Fruit fly (Drosophila melanogaster) whole organism, embryonic: ENCODE results near the gene trv.

Source experiments
- Ada2b ChIP-seq: fragments of 200-800 bp; sonication (Bioruptor generic); IDR thresholded peaks from 2 replicates; pipeline ENCODE4 v1.3.6; 2022; ENCODE audit warnings: missing biosample characterization, missing genetic modification characterization
- Bgb ChIP-seq: fragments of 200-800 bp; sonication (Bioruptor generic); IDR thresholded peaks from 2 replicates; pipeline ENCODE4 v1.3.6; 2022; ENCODE audit warnings: missing biosample characterization, missing genetic modification characterization; ENCODE audit not compliant: partially characterized antibody
- CG11398 ChIP-seq: fragments of 200-800 bp; sonication (Bioruptor generic); optimal IDR thresholded peaks from 2 replicates; lab custom pipeline; 2016; ENCODE audit warnings: missing biosample characterization, missing genetic modification characterization
- CG11695 ChIP-seq: fragments of 200-800 bp; sonication (Bioruptor generic); IDR thresholded peaks from 3 replicates; pipeline ENCODE4 v1.3.6; 2022; ENCODE audit warnings: missing biosample characterization, missing genetic modification characterization
- CG11696 ChIP-seq: fragments of 200-800 bp; sonication (Bioruptor generic); IDR thresholded peaks from 2 replicates; pipeline ENCODE4 v1.3.6; 2022; ENCODE audit warnings: missing biosample characterization, missing genetic modification characterization
- CG12155 ChIP-seq: fragments of 200-800 bp; sonication (Bioruptor generic); optimal IDR thresholded peaks from 3 replicates; lab custom pipeline; 2016; ENCODE audit warnings: missing biosample characterization, missing genetic modification characterization
- CG13424 ChIP-seq: fragments of 200-800 bp; sonication (Bioruptor generic); optimal IDR thresholded peaks from 2 replicates; lab custom pipeline; 2019; ENCODE audit warnings: missing biosample characterization, mild to moderate bottlenecking, missing genetic modification characterization, moderate library complexity
- CG13624 ChIP-seq: fragments of 200-800 bp; sonication (Bioruptor generic); optimal IDR thresholded peaks from 2 replicates; lab custom pipeline; 2016; ENCODE audit warnings: missing biosample characterization, missing genetic modification characterization
- CG13894 ChIP-seq: fragments of 200-800 bp; sonication (Bioruptor generic); optimal IDR thresholded peaks from 3 replicates; lab custom pipeline; 2018; ENCODE audit warnings: missing biosample characterization, mild to moderate bottlenecking, missing genetic modification characterization, moderate library complexity
- CG14050 ChIP-seq: fragments of 200-800 bp; sonication (Bioruptor generic); IDR thresholded peaks from 3 replicates; pipeline ENCODE4 v1.3.6; 2022; ENCODE audit warnings: missing biosample characterization, missing genetic modification characterization
- CG14860 ChIP-seq: fragments of 200-800 bp; sonication (Bioruptor generic); IDR thresholded peaks from 3 replicates; pipeline ENCODE4 v1.3.6; 2022; ENCODE audit warnings: missing biosample characterization, missing genetic modification characterization; ENCODE audit not compliant: partially characterized antibody
- CG16813 ChIP-seq: fragments of 200-800 bp; sonication (Bioruptor generic); IDR thresholded peaks from 3 replicates; pipeline ENCODE4 v1.3.6; 2022; ENCODE audit warnings: missing biosample characterization, missing genetic modification characterization; ENCODE audit not compliant: partially characterized antibody
- CG17361 ChIP-seq: fragments of 200-800 bp; sonication (Bioruptor generic); IDR thresholded peaks from 3 replicates; pipeline ENCODE4 v1.3.6; 2022; ENCODE audit warnings: missing biosample characterization, missing genetic modification characterization
- CG18764 ChIP-seq: fragments of 200-800 bp; sonication (Bioruptor generic); optimal IDR thresholded peaks from 3 replicates; lab custom pipeline; 2016; ENCODE audit warnings: missing biosample characterization, missing genetic modification characterization
- CG31365 ChIP-seq: fragments of 200-800 bp; sonication (Bioruptor generic); optimal IDR thresholded peaks from 2 replicates; lab custom pipeline; 2018; ENCODE audit warnings: missing biosample characterization, mild to moderate bottlenecking, missing genetic modification characterization
- CG31388 ChIP-seq: fragments of 200-800 bp; sonication (Bioruptor generic); optimal IDR thresholded peaks from 2 replicates; lab custom pipeline; 2016; ENCODE audit warnings: missing biosample characterization, missing genetic modification characterization
- CG4424 ChIP-seq: fragments of 200-800 bp; sonication (Bioruptor generic); optimal IDR thresholded peaks from 3 replicates; lab custom pipeline; 2016; ENCODE audit warnings: missing biosample characterization, missing genetic modification characterization
- CG7786 ChIP-seq: fragments of 200-800 bp; sonication (Bioruptor generic); optimal IDR thresholded peaks from 2 replicates; lab custom pipeline; 2016; ENCODE audit warnings: missing biosample characterization, missing genetic modification characterization
- CG8359 ChIP-seq: fragments of 200-800 bp; sonication (Bioruptor generic); optimal IDR thresholded peaks from 2 replicates; lab custom pipeline; 2017; ENCODE audit warnings: missing biosample characterization, mild to moderate bottlenecking, missing genetic modification characterization, borderline replicate concordance
- CG9727 ChIP-seq: fragments of 200-800 bp; sonication (Bioruptor generic); optimal IDR thresholded peaks from 3 replicates; lab custom pipeline; 2017; ENCODE audit warnings: missing biosample characterization, mild to moderate bottlenecking, missing genetic modification characterization
- CG9932 ChIP-seq: fragments of 200-800 bp; sonication (Bioruptor generic); IDR thresholded peaks from 2 replicates; pipeline ENCODE4 v1.3.6; 2022; ENCODE audit warnings: missing biosample characterization, missing genetic modification characterization
- CHES-1-like ChIP-seq: fragments of 200-800 bp; sonication (Bioruptor generic); optimal IDR thresholded peaks from 2 replicates; lab custom pipeline; 2016; ENCODE audit warnings: missing biosample characterization, missing genetic modification characterization
- D19A ChIP-seq: fragments of 200-800 bp; optimal IDR thresholded peaks from 3 replicates; lab custom pipeline; 2019; ENCODE audit warnings: missing biosample characterization, mild to moderate bottlenecking, missing genetic modification characterization, moderate library complexity
- Dek ChIP-seq: fragments of 200-800 bp; sonication (Bioruptor generic); optimal IDR thresholded peaks from 3 replicates; lab custom pipeline; 2019; ENCODE audit warnings: missing biosample characterization, mild to moderate bottlenecking, missing genetic modification characterization, moderate library complexity
- Dref ChIP-seq: fragments of 200-800 bp; sonication (Bioruptor generic); IDR thresholded peaks from 2 replicates; pipeline ENCODE4 v1.3.6; 2022; ENCODE audit warnings: missing biosample characterization, missing genetic modification characterization
- ERR ChIP-seq: fragments of 200-800 bp; sonication (Bioruptor generic); optimal IDR thresholded peaks from 2 replicates; lab custom pipeline; 2016; ENCODE audit warnings: missing biosample characterization, missing genetic modification characterization
- GATAe ChIP-seq: fragments of 200-800 bp; sonication (Bioruptor generic); conservative IDR thresholded peaks from 2 replicates; pipeline ENCODE4 v1.3.6; 2022; ENCODE audit warnings: missing biosample characterization, missing genetic modification characterization
- HmgZ ChIP-seq: fragments of 200-800 bp; sonication (Bioruptor generic); optimal IDR thresholded peaks from 2 replicates; lab custom pipeline; 2018; ENCODE audit warnings: missing biosample characterization, mild to moderate bottlenecking, missing genetic modification characterization
- Hsf ChIP-seq: fragments of 200-800 bp; sonication (Bioruptor generic); optimal IDR thresholded peaks from 3 replicates; lab custom pipeline; 2016; ENCODE audit warnings: missing biosample characterization, missing genetic modification characterization
- Kr ChIP-seq: fragments of 200-800 bp; sonication (Bioruptor generic); optimal IDR thresholded peaks from 2 replicates; lab custom pipeline; 2017; ENCODE audit warnings: missing biosample characterization, mild to moderate bottlenecking, missing genetic modification characterization
- Lim3 ChIP-seq: fragments of 200-800 bp; sonication (Bioruptor generic); IDR thresholded peaks from 2 replicates; pipeline ENCODE4 v1.3.6; 2022; ENCODE audit warnings: missing biosample characterization, missing genetic modification characterization
- Mrtf ChIP-seq: fragments of 200-800 bp; sonication (Bioruptor generic); IDR thresholded peaks from 3 replicates; pipeline ENCODE4 v1.3.6; 2022; ENCODE audit warnings: missing biosample characterization, missing genetic modification characterization
- Neu2 ChIP-seq: fragments of 200-800 bp; sonication (Bioruptor generic); optimal IDR thresholded peaks from 3 replicates; lab custom pipeline; 2016; ENCODE audit warnings: missing biosample characterization, missing genetic modification characterization, borderline replicate concordance
- Nf-YA ChIP-seq: fragments of 200-800 bp; sonication (Bioruptor generic); IDR thresholded peaks from 2 replicates; pipeline ENCODE4 v1.3.6; 2022; ENCODE audit warnings: missing biosample characterization, missing genetic modification characterization
- Optix ChIP-seq: fragments of 200-800 bp; sonication (Bioruptor generic); IDR thresholded peaks from 3 replicates; pipeline ENCODE4 v1.3.6; 2022; ENCODE audit warnings: missing biosample characterization, missing genetic modification characterization
- Vsx1 ChIP-seq: fragments of 200-800 bp; sonication (Bioruptor generic); optimal IDR thresholded peaks from 2 replicates; lab custom pipeline; 2017; ENCODE audit warnings: missing biosample characterization, mild to moderate bottlenecking, missing genetic modification characterization, missing genetic modification reagents
- Xrp1 ChIP-seq: fragments of 200-800 bp; sonication (Bioruptor generic); IDR thresholded peaks from 2 replicates; pipeline ENCODE4 v1.3.6; 2022; ENCODE audit warnings: missing biosample characterization, missing genetic modification characterization
- cg ChIP-seq: fragments of 200-800 bp; sonication (Bioruptor generic); optimal IDR thresholded peaks from 3 replicates; lab custom pipeline; 2019; ENCODE audit warnings: missing biosample characterization, mild to moderate bottlenecking, missing genetic modification characterization, moderate library complexity
- fru ChIP-seq: fragments of >200 bp; optimal IDR thresholded peaks from 2 replicates; lab custom pipeline; 2017
- gcm ChIP-seq: fragments of 200-800 bp; sonication (Bioruptor generic); optimal IDR thresholded peaks from 2 replicates; lab custom pipeline; 2019; ENCODE audit warnings: missing biosample characterization, mild to moderate bottlenecking, missing genetic modification characterization, moderate library complexity
- ham ChIP-seq: fragments of 200-800 bp; sonication (Bioruptor generic); IDR thresholded peaks from 2 replicates; pipeline ENCODE4 v1.3.6; 2022; ENCODE audit warnings: missing biosample characterization, missing genetic modification characterization
- hb ChIP-seq: fragments of 200-800 bp; sonication (Bioruptor generic); IDR thresholded peaks from 3 replicates; pipeline ENCODE4 v1.3.6; 2022; ENCODE audit warnings: missing biosample characterization, missing genetic modification characterization; ENCODE audit not compliant: partially characterized antibody
- kni ChIP-seq: fragments of 200-800 bp; sonication (Bioruptor generic); optimal IDR thresholded peaks from 3 replicates; lab custom pipeline; 2017; ENCODE audit warnings: mild to moderate bottlenecking, missing biosample characterization, missing genetic modification reagents, missing genetic modification characterization
- luna ChIP-seq: fragments of 200-800 bp; sonication (Bioruptor generic); optimal IDR thresholded peaks from 2 replicates; lab custom pipeline; 2016; ENCODE audit warnings: missing biosample characterization, missing genetic modification characterization
- maf-S ChIP-seq: fragments of 200-800 bp; sonication (Bioruptor generic); optimal IDR thresholded peaks from 2 replicates; lab custom pipeline; 2016; ENCODE audit warnings: missing biosample characterization, missing genetic modification characterization
- nmo ChIP-seq: fragments of 200-800 bp; sonication (Bioruptor generic); optimal IDR thresholded peaks from 2 replicates; lab custom pipeline; 2018; ENCODE audit warnings: missing biosample characterization, mild to moderate bottlenecking, missing genetic modification characterization, moderate library complexity
- otp ChIP-seq: fragments of 200-800 bp; sonication (Bioruptor generic); IDR thresholded peaks from 3 replicates; pipeline ENCODE4, ENCODE4 v1.3.6; 2022; ENCODE audit warnings: missing biosample characterization, missing genetic modification characterization
- pzg ChIP-seq: fragments of 200-800 bp; sonication (Bioruptor generic); optimal IDR thresholded peaks from 3 replicates; lab custom pipeline; 2018; ENCODE audit warnings: missing biosample characterization, mild to moderate bottlenecking, missing genetic modification characterization, moderate library complexity
- ranshi ChIP-seq: fragments of 200-800 bp; sonication (Bioruptor generic); IDR thresholded peaks from 2 replicates; pipeline ENCODE4 v1.3.6; 2022; ENCODE audit warnings: missing biosample characterization, missing genetic modification characterization
- sd ChIP-seq: fragments of 200-800 bp; sonication (Bioruptor generic); optimal IDR thresholded peaks from 3 replicates; lab custom pipeline; 2018; ENCODE audit warnings: missing biosample characterization, mild to moderate bottlenecking, missing genetic modification characterization, moderate library complexity
- slp2 ChIP-seq: fragments of 200-800 bp; sonication (Bioruptor generic); optimal IDR thresholded peaks from 2 replicates; lab custom pipeline; 2016; ENCODE audit warnings: missing biosample characterization, missing genetic modification characterization
- tup ChIP-seq: fragments of 200-800 bp; sonication (Bioruptor generic); optimal IDR thresholded peaks from 2 replicates; lab custom pipeline; 2016; ENCODE audit warnings: missing biosample characterization, mild to moderate bottlenecking, missing genetic modification characterization, moderate library complexity
- zfh2 ChIP-seq: fragments of 200-800 bp; sonication (Bioruptor generic); optimal IDR thresholded peaks from 2 replicates; lab custom pipeline; 2016; ENCODE audit warnings: missing biosample characterization, missing genetic modification characterization

The trv gene

dm6 chr3R:27988189-27988588 lies 38.2 kb upstream of the trv start, which contains the start of gene betaTub97EF (continued):
- no peak for TF ChIP-seq CG16813 (GFP tag; lab: Robert Waterston, UW)
- TF ChIP-seq CG31388 (GFP tag; lab: Kevin White, UChicago) = no peak
- no peak for TF ChIP-seq maf-S (GFP tag; lab: Kevin White, UChicago)
- TF ChIP-seq fru = no peak
- no peak for TF ChIP-seq Lim3 (GFP tag; lab: Robert Waterston, UW)
- TF ChIP-seq CG13424 (tag; lab: Kevin White, UChicago) = no peak
- TF ChIP-seq CG14860 (GFP tag; lab: Robert Waterston, UW) = no peak
- TF ChIP-seq luna (GFP tag; lab: Kevin White, UChicago) = no peak
- peak; percentile 49 for TF ChIP-seq CG9932
- no peak for TF ChIP-seq CG7786 (GFP tag; lab: Kevin White, UChicago)
- TF ChIP-seq Optix (GFP tag; lab: Robert Waterston, UW) = no peak
- TF ChIP-seq CG11398 (GFP tag; lab: Kevin White, UChicago) = no peak
- no peak for TF ChIP-seq ham (GFP tag; lab: Robert Waterston, UW)
- no peak for TF ChIP-seq CG31365 (tag; lab: Kevin White, UChicago)
- no peak for TF ChIP-seq ranshi
- TF ChIP-seq tup = no peak
- TF ChIP-seq sd (tag; lab: Kevin White, UChicago) = peak; percentile 54
- TF ChIP-seq nmo = no peak
- TF ChIP-seq CG17361 (GFP tag; lab: Robert Waterston, UW) = no peak
- no peak for TF ChIP-seq CHES-1-like (GFP tag; lab: Kevin White, UChicago)
- peak; percentile 15; the same call in 1 of the 3 replicates for TF ChIP-seq otp (GFP tag; lab: Robert Waterston, UW)
- no peak for TF ChIP-seq kni (GFP tag; lab: Kevin White, UChicago)
- 0 out of 2 replicates have a peak, but pooled peaks have one; percentile 35 for TF ChIP-seq Bgb (GFP tag; lab: Robert Waterston, UW)
- no peak for TF ChIP-seq gcm
- no peak for TF ChIP-seq CG9727 (GFP tag; lab: Kevin White, UChicago)
- TF ChIP-seq CG12155 (GFP tag; lab: Kevin White, UChicago) = no peak
- no peak for TF ChIP-seq GATAe (GFP tag; lab: Robert Waterston, UW)
- no peak for TF ChIP-seq Vsx1 (GFP tag; lab: Kevin White, UChicago)
- TF ChIP-seq hb (GFP tag; lab: Robert Waterston, UW) = no peak
- TF ChIP-seq Dref = no peak
- TF ChIP-seq CG18764 (GFP tag; lab: Kevin White, UChicago) = no peak
- TF ChIP-seq pzg (GFP tag; lab: Kevin White, UChicago) = no peak
- TF ChIP-seq Ada2b (GFP tag; lab: Robert Waterston, UW) = no peak
- no peak for TF ChIP-seq Dek (tag; lab: Kevin White, UChicago)
- no peak for TF ChIP-seq CG13894 (tag; lab: Kevin White, UChicago)
- no peak for TF ChIP-seq D19A (tag; lab: Kevin White, UChicago)
- TF ChIP-seq cg = no peak
- TF ChIP-seq slp2 (GFP tag; lab: Kevin White, UChicago) = no peak
- TF ChIP-seq ERR (GFP tag; lab: Kevin White, UChicago) = no peak
- TF ChIP-seq Hsf (GFP tag; lab: Kevin White, UChicago) = no peak
- no peak for TF ChIP-seq Nf-YA (GFP tag; lab: Robert Waterston, UW)
- TF ChIP-seq Mrtf (GFP tag; lab: Robert Waterston, UW) = no peak
- no peak for TF ChIP-seq zfh2
- TF ChIP-seq CG4424 (GFP tag; lab: Kevin White, UChicago) = no peak
- no peak for TF ChIP-seq CG14050
- no peak for TF ChIP-seq CG13624 (GFP tag; lab: Kevin White, UChicago)
- no peak for TF ChIP-seq CG8359 (GFP tag; lab: Kevin White, UChicago)
- TF ChIP-seq Xrp1 (GFP tag; lab: Robert Waterston, UW) = no peak
- no peak for TF ChIP-seq Neu2 (GFP tag; lab: Kevin White, UChicago)
- no peak for TF ChIP-seq CG11695 (GFP tag; lab: Robert Waterston, UW)
- TF ChIP-seq Kr = no peak
- peak; percentile 29 for TF ChIP-seq HmgZ (tag; lab: Kevin White, UChicago)
- no peak for TF ChIP-seq CG11696 (GFP tag; lab: Robert Waterston, UW)
